Fruit fly (Drosophila melanogaster) whole organism, embryonic: ENCODE measurements around the gene CG7069.

Source experiments
- Bgb ChIP-seq: fragments of 200-800 bp; sonication (Bioruptor generic); IDR thresholded peaks from 2 replicates; pipeline ENCODE4 v1.3.6; 2022; ENCODE audit warnings: missing biosample characterization, missing genetic modification characterization; ENCODE audit not compliant: partially characterized antibody
- Blimp-1 ChIP-seq: fragments of 200-800 bp; sonication (Bioruptor generic); optimal IDR thresholded peaks from 3 replicates; lab custom pipeline; 2018; ENCODE audit warnings: missing biosample characterization, missing genetic modification characterization, mild to moderate bottlenecking, moderate library complexity, missing genetic modification reagents
- CG10366 ChIP-seq: fragments of 200-800 bp; sonication (Bioruptor generic); IDR thresholded peaks from 2 replicates; pipeline ENCODE4 v1.3.6; 2022; ENCODE audit warnings: missing biosample characterization, missing genetic modification characterization
- CG11695 ChIP-seq: fragments of 200-800 bp; sonication (Bioruptor generic); IDR thresholded peaks from 3 replicates; pipeline ENCODE4 v1.3.6; 2022; ENCODE audit warnings: missing biosample characterization, missing genetic modification characterization
- CG14014 ChIP-seq: fragments of 200-800 bp; sonication (Bioruptor generic); IDR thresholded peaks from 2 replicates; pipeline ENCODE4 v1.3.6; 2022; ENCODE audit warnings: missing biosample characterization, missing genetic modification characterization
- CG1602 ChIP-seq: fragments of 200-800 bp; sonication (Bioruptor generic); optimal IDR thresholded peaks from 3 replicates; lab custom pipeline; 2016; ENCODE audit warnings: missing biosample characterization, missing genetic modification characterization
- CG1647 ChIP-seq: fragments of 200-800 bp; sonication (Bioruptor generic); optimal IDR thresholded peaks from 3 replicates; lab custom pipeline; 2016; ENCODE audit warnings: missing biosample characterization, missing genetic modification characterization
- CG16779 ChIP-seq: fragments of 200-800 bp; sonication (Bioruptor generic); IDR thresholded peaks from 2 replicates; pipeline ENCODE4 v1.3.6; 2022; ENCODE audit warnings: missing biosample characterization, missing genetic modification characterization
- CG17186 ChIP-seq: fragments of 200-800 bp; sonication (Bioruptor generic); optimal IDR thresholded peaks from 3 replicates; lab custom pipeline; 2017; ENCODE audit warnings: missing biosample characterization, missing genetic modification reagents, missing genetic modification characterization
- CG17328 ChIP-seq: fragments of 200-800 bp; sonication (Bioruptor generic); IDR thresholded peaks from 2 replicates; pipeline ENCODE4 v1.3.6; 2022; ENCODE audit warnings: missing biosample characterization, missing genetic modification characterization
- CG2202 ChIP-seq: fragments of 200-800 bp; sonication (Bioruptor generic); optimal IDR thresholded peaks from 2 replicates; lab custom pipeline; 2018; ENCODE audit warnings: missing biosample characterization, mild to moderate bottlenecking, missing genetic modification characterization
- CG31365 ChIP-seq: fragments of 200-800 bp; sonication (Bioruptor generic); optimal IDR thresholded peaks from 2 replicates; lab custom pipeline; 2018; ENCODE audit warnings: missing biosample characterization, mild to moderate bottlenecking, missing genetic modification characterization
- CG31388 ChIP-seq: fragments of 200-800 bp; sonication (Bioruptor generic); optimal IDR thresholded peaks from 2 replicates; lab custom pipeline; 2016; ENCODE audit warnings: missing biosample characterization, missing genetic modification characterization
- CG32772 ChIP-seq: fragments of 200-800 bp; sonication (Bioruptor generic); IDR thresholded peaks from 2 replicates; pipeline ENCODE4 v1.3.6; 2022; ENCODE audit warnings: missing biosample characterization, missing genetic modification characterization
- CG34224 ChIP-seq: fragments of 200-800 bp; sonication (Bioruptor generic); IDR thresholded peaks from 3 replicates; pipeline ENCODE4 v1.3.6; 2022; ENCODE audit warnings: missing biosample characterization, missing genetic modification characterization; ENCODE audit not compliant: partially characterized antibody
- CG34376 ChIP-seq: fragments of 200-800 bp; sonication (Bioruptor generic); optimal IDR thresholded peaks from 2 replicates; lab custom pipeline; 2018; ENCODE audit warnings: missing biosample characterization, mild to moderate bottlenecking, missing genetic modification characterization
- CG3847 ChIP-seq: fragments of 200-800 bp; sonication (Bioruptor generic); IDR thresholded peaks from 2 replicates; pipeline ENCODE4 v1.3.6; 2022; ENCODE audit warnings: missing biosample characterization, missing genetic modification characterization
- CG3995 ChIP-seq: fragments of 200-800 bp; sonication (Bioruptor generic); optimal IDR thresholded peaks from 3 replicates; lab custom pipeline; 2016; ENCODE audit warnings: missing biosample characterization, missing genetic modification characterization
- CG5245 ChIP-seq: fragments of 200-800 bp; sonication (Bioruptor generic); optimal IDR thresholded peaks from 3 replicates; lab custom pipeline; 2016; ENCODE audit warnings: missing biosample characterization, missing genetic modification characterization
- CG7372 ChIP-seq: fragments of 200-800 bp; sonication (Bioruptor generic); IDR thresholded peaks from 2 replicates; pipeline ENCODE4 v1.3.6; 2022; ENCODE audit warnings: missing biosample characterization, missing genetic modification characterization
- CG7786 ChIP-seq: fragments of 200-800 bp; sonication (Bioruptor generic); optimal IDR thresholded peaks from 2 replicates; lab custom pipeline; 2016; ENCODE audit warnings: missing biosample characterization, missing genetic modification characterization
- CG8281 ChIP-seq: fragments of 200-800 bp; sonication (Bioruptor generic); optimal IDR thresholded peaks from 2 replicates; lab custom pipeline; 2018; ENCODE audit warnings: missing biosample characterization, mild to moderate bottlenecking, missing genetic modification characterization, moderate library complexity
- Dip3 ChIP-seq: fragments of 200-800 bp; sonication (Bioruptor generic); optimal IDR thresholded peaks from 3 replicates; lab custom pipeline; 2016; ENCODE audit warnings: missing biosample characterization, missing genetic modification characterization
- Eip74EF ChIP-seq, 2 experiments: fragments of 200-800 bp in 1 of 2; fragments of >200 bp in 1 of 2; sonication (Bioruptor generic) in 1 of 2; optimal IDR thresholded peaks; 2 replicates each; lab custom pipeline; 2017 to 2019; ENCODE audit warnings: missing biosample characterization in 2 of 2, missing genetic modification characterization in 2 of 2, mild to moderate bottlenecking in 1 of 2, moderate library complexity in 1 of 2
- H2.0 ChIP-seq: fragments of 200-800 bp; sonication (Bioruptor generic); IDR thresholded peaks from 2 replicates; pipeline ENCODE4 v1.3.6; 2022; ENCODE audit warnings: missing biosample characterization, missing genetic modification characterization
- HLH4C ChIP-seq: fragments of 200-800 bp; sonication (Bioruptor generic); IDR thresholded peaks from 3 replicates; pipeline ENCODE4 v1.3.6; 2022; ENCODE audit warnings: missing biosample characterization, missing genetic modification characterization; ENCODE audit not compliant: partially characterized antibody
- HLH54F ChIP-seq: fragments of 200-800 bp; sonication (Bioruptor generic); optimal IDR thresholded peaks from 3 replicates; lab custom pipeline; 2016; ENCODE audit warnings: missing biosample characterization, missing genetic modification characterization
- Hr51 ChIP-seq, 2 experiments: fragments of 200-800 bp; sonication (Bioruptor generic); optimal IDR thresholded peaks; 2 replicates in 1 of 2; 3 replicates in 1 of 2; lab custom pipeline; 2016 to 2018; ENCODE audit warnings: missing biosample characterization in 2 of 2, missing genetic modification characterization in 2 of 2, mild to moderate bottlenecking in 1 of 2, moderate library complexity in 1 of 2
- Jarid2 ChIP-seq: fragments of 200-800 bp; sonication (Bioruptor generic); optimal IDR thresholded peaks from 3 replicates; lab custom pipeline; 2017; ENCODE audit warnings: mild to moderate bottlenecking, missing biosample characterization, missing genetic modification reagents, missing genetic modification characterization
- NC2β ChIP-seq: fragments of 200-800 bp; sonication (Bioruptor generic); optimal IDR thresholded peaks from 2 replicates; lab custom pipeline; 2016; ENCODE audit warnings: missing biosample characterization, missing genetic modification characterization
- Pdp1 ChIP-seq, 2 experiments: fragments of 200-800 bp; sonication (Bioruptor generic); optimal IDR thresholded peaks; 3 replicates each; lab custom pipeline; 2016; ENCODE audit warnings: missing biosample characterization in 2 of 2, missing genetic modification characterization in 2 of 2, mild to moderate bottlenecking in 1 of 2, moderate library complexity in 1 of 2
- Usf ChIP-seq: fragments of 200-800 bp; sonication (Bioruptor generic); optimal IDR thresholded peaks from 2 replicates; lab custom pipeline; 2017; ENCODE audit warnings: missing genotype, missing biosample characterization, missing genetic modification characterization
- aop ChIP-seq: fragments of 200-800 bp; sonication (Bioruptor generic); IDR thresholded peaks from 2 replicates; pipeline ENCODE4 v1.3.6; 2022; ENCODE audit warnings: missing biosample characterization, missing genetic modification characterization
- crol ChIP-seq: fragments of 200-800 bp; sonication (Bioruptor generic); IDR thresholded peaks from 2 replicates; pipeline ENCODE4 v1.3.6; 2022; ENCODE audit warnings: missing biosample characterization, missing genetic modification characterization
- cwo ChIP-seq: fragments of 200-800 bp; sonication (Bioruptor generic); optimal IDR thresholded peaks from 3 replicates; lab custom pipeline; 2017; ENCODE audit warnings: missing biosample characterization, missing genetic modification characterization, mild to moderate bottlenecking, moderate library complexity, missing genetic modification reagents
- dan ChIP-seq: fragments of 200-800 bp; sonication (Bioruptor generic); IDR thresholded peaks from 2 replicates; pipeline ENCODE4 v1.3.6; 2022; ENCODE audit warnings: missing biosample characterization, missing genetic modification characterization
- grn ChIP-seq: fragments of 200-800 bp; sonication (Bioruptor generic); optimal IDR thresholded peaks from 3 replicates; lab custom pipeline; 2017; ENCODE audit warnings: missing biosample characterization, missing genetic modification characterization
- hbn ChIP-seq: fragments of 200-800 bp; sonication (Bioruptor generic); IDR thresholded peaks from 2 replicates; pipeline ENCODE4 v1.3.6; 2022; ENCODE audit warnings: missing biosample characterization, missing genetic modification characterization; ENCODE audit not compliant: partially characterized antibody
- jing ChIP-seq: fragments of 200-800 bp; sonication (Bioruptor generic); optimal IDR thresholded peaks from 2 replicates; lab custom pipeline; 2018; ENCODE audit warnings: missing biosample characterization, mild to moderate bottlenecking, missing genetic modification characterization
- jumu ChIP-seq: fragments of 200-800 bp; sonication (Bioruptor generic); optimal IDR thresholded peaks from 3 replicates; lab custom pipeline; 2016; ENCODE audit warnings: missing biosample characterization, missing genetic modification characterization
- kah ChIP-seq: fragments of 200-800 bp; sonication (Bioruptor generic); optimal IDR thresholded peaks from 2 replicates; lab custom pipeline; 2018; ENCODE audit warnings: missing biosample characterization, mild to moderate bottlenecking, missing genetic modification characterization
- lbe ChIP-seq: fragments of 200-800 bp; sonication (Bioruptor generic); optimal IDR thresholded peaks from 2 replicates; lab custom pipeline; 2016; ENCODE audit warnings: missing biosample characterization, mild to moderate bottlenecking, missing genetic modification characterization
- pb ChIP-seq: fragments of 200-800 bp; sonication (Bioruptor generic); optimal IDR thresholded peaks from 3 replicates; lab custom pipeline; 2016; ENCODE audit warnings: missing biosample characterization, missing genetic modification characterization
- pho ChIP-seq: fragments of 200-800 bp; sonication (Bioruptor generic); optimal IDR thresholded peaks from 2 replicates; lab custom pipeline; 2016; ENCODE audit warnings: missing biosample characterization, missing genetic modification characterization
- scrt ChIP-seq: fragments of 200-800 bp; sonication (Bioruptor generic); optimal IDR thresholded peaks from 2 replicates; lab custom pipeline; 2018; ENCODE audit warnings: missing biosample characterization, mild to moderate bottlenecking, missing genetic modification characterization, moderate library complexity
- sens ChIP-seq: fragments of 200-800 bp; sonication (Bioruptor generic); peaks from one replicate; lab custom pipeline; 2016; ENCODE audit warnings: missing biosample characterization, missing genetic modification characterization
- seq ChIP-seq: fragments of 200-800 bp; sonication (Bioruptor generic); IDR thresholded peaks from 2 replicates; pipeline ENCODE4 v1.3.6; 2022; ENCODE audit warnings: missing biosample characterization, missing genetic modification characterization
- sim ChIP-seq: fragments of 200-800 bp; sonication (Bioruptor generic); IDR thresholded peaks from 2 replicates; pipeline ENCODE4 v1.3.6; 2022; ENCODE audit warnings: missing biosample characterization, missing genetic modification characterization
- sob ChIP-seq: fragments of 200-800 bp; sonication (Bioruptor generic); IDR thresholded peaks from 2 replicates; pipeline ENCODE4 v1.3.6; 2022; ENCODE audit warnings: missing biosample characterization, missing genetic modification characterization
- stc ChIP-seq: fragments of 200-800 bp; sonication (Bioruptor generic); IDR thresholded peaks from 2 replicates; pipeline ENCODE4 v1.3.6; 2022; ENCODE audit warnings: missing biosample characterization, missing genetic modification characterization
- stwl ChIP-seq: fragments of 200-800 bp; sonication (Bioruptor generic); optimal IDR thresholded peaks from 3 replicates; lab custom pipeline; 2018; ENCODE audit warnings: missing biosample characterization, mild to moderate bottlenecking, missing genetic modification characterization, moderate library complexity
- tin ChIP-seq: fragments of 200-800 bp; sonication (Bioruptor generic); optimal IDR thresholded peaks from 3 replicates; lab custom pipeline; 2016; ENCODE audit warnings: missing biosample characterization, missing genetic modification characterization

CG7069 gene

DNA sequence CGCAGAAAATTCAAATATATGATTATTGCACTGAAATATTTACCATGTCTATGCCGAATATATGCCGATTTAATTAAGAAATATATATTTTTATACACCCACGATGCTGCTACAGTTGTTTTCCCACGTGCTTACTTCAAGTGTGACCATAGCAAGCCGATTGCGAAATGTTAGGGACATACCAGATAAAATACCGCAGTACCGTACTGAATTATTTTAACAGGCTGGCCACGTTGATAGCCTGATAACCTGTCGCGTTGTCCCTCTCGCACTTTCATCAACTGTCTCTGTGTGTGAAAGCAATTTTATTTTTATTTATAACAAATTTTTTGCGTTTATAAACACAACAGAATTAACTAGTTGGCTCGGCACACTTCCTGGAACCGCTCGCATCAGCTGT is 48.3 kb downstream of the CG7069 start, which contains the start of the genes Nop56 and mats (continued):
- TF ChIP-seq Dip3 (GFP tag; lab: Kevin White, UChicago) (no peak), CG1602 (no peak), CG7372 (GFP tag; lab: Robert Waterston, UW) (no peak), crol (GFP tag; lab: Robert Waterston, UW) (no peak), tin (GFP tag; lab: Kevin White, UChicago) (no peak), CG34376 (GFP tag; lab: Kevin White, UChicago) (peak; percentile 17), Blimp-1 (GFP tag; lab: Kevin White, UChicago) (no peak), pho (GFP tag; lab: Kevin White, UChicago) (no peak), aop (GFP tag; lab: Robert Waterston, UW) (no peak), scrt (GFP tag; lab: Kevin White, UChicago) (peak; percentile 26), seq (no peak), hbn (GFP tag; lab: Robert Waterston, UW) (peak; percentile 38; the same call in 1 of the 2 replicates), sens (GFP tag; lab: Kevin White, UChicago) (peak; percentile 74), cwo (GFP tag; lab: Kevin White, UChicago) (peak; percentile 63), stwl (tag; lab: Kevin White, UChicago) (peak; percentile 87), sim (GFP tag; lab: Robert Waterston, UW) (no peak), CG17328 (GFP tag; lab: Robert Waterston, UW) (no peak), CG1647 (no peak), CG2202 (tag; lab: Kevin White, UChicago) (no peak), HLH54F (GFP tag; lab: Kevin White, UChicago) (no peak), Jarid2 (no peak), jumu (GFP tag; lab: Kevin White, UChicago) (no peak), CG16779 (GFP tag; lab: Robert Waterston, UW) (no peak), Hr51 (GFP tag; optimal IDR thresholded peaks at IDR 0.05; lab: Kevin White, UChicago) (no peak), Usf (peak; percentile 6), CG7786 (GFP tag; lab: Kevin White, UChicago) (no peak), CG8281 (tag; lab: Kevin White, UChicago) (no peak), CG5245 (no peak), kah (GFP tag; lab: Kevin White, UChicago) (no peak), CG11695 (no peak), CG3847 (GFP tag; lab: Robert Waterston, UW) (peak; percentile 71), grn (GFP tag; lab: Kevin White, UChicago) (peak; percentile 48), NC2β (GFP tag; lab: Kevin White, UChicago) (peak; percentile 16), HLH4C (no peak), dan (GFP tag; lab: Robert Waterston, UW) (no peak), H2.0 (GFP tag; lab: Robert Waterston, UW) (no peak), Eip74EF (GFP tag; optimal IDR thresholded peaks at IDR 0.05; lab: Kevin White, UChicago) (no peak), CG3995 (GFP tag; lab: Kevin White, UChicago) (peak; percentile 40), CG14014 (no peak), jing (GFP tag; lab: Kevin White, UChicago) (no peak), stc (GFP tag; lab: Robert Waterston, UW) (no peak), sob (GFP tag; lab: Robert Waterston, UW) (peak; percentile 10; the same call in 1 of the 2 replicates), CG31365 (no peak), pb (no peak), lbe (GFP tag; lab: Kevin White, UChicago) (peak; percentile 8), CG34224 (GFP tag; lab: Robert Waterston, UW) (peak; percentile 32; the same call in 1 of the 3 replicates), CG31388 (GFP tag; lab: Kevin White, UChicago) (no peak), CG32772 (no peak), CG10366 (GFP tag; lab: Robert Waterston, UW) (no peak), Pdp1 (GFP tag; optimal IDR thresholded peaks at IDR 0.05; lab: Kevin White, UChicago) (peak in 1 of 2 experiments; percentile 55), Bgb (GFP tag; lab: Robert Waterston, UW) (peak; percentile 42; the same call in 1 of the 2 replicates), CG17186 (GFP tag; lab: Kevin White, UChicago) (no peak)
